Fruit fly (Drosophila melanogaster) whole organism, embryonic: Measurements from ENCODE around the gene Vps8.
A peak's percentile ranks its signal among the peaks of the same experiment; 100 is the strongest.

Experiments used
- Aef1 ChIP-seq: fragments of 200-800 bp; sonication (Bioruptor generic); IDR thresholded peaks from 3 replicates; pipeline ENCODE4 v1.3.6; 2022; ENCODE audit warnings: missing biosample characterization, missing genetic modification characterization
- C15 ChIP-seq: fragments of 200-800 bp; sonication (Bioruptor generic); IDR thresholded peaks from 3 replicates; pipeline ENCODE4 v1.3.6; 2022; ENCODE audit warnings: missing biosample characterization, missing genetic modification characterization
- CG10147 ChIP-seq: fragments of 200-800 bp; sonication (Bioruptor generic); optimal IDR thresholded peaks from 2 replicates; lab custom pipeline; 2019; ENCODE audit warnings: missing biosample characterization, mild to moderate bottlenecking, missing genetic modification characterization, moderate library complexity
- CG12155 ChIP-seq: fragments of 200-800 bp; sonication (Bioruptor generic); optimal IDR thresholded peaks from 3 replicates; lab custom pipeline; 2016; ENCODE audit warnings: missing biosample characterization, missing genetic modification characterization
- CG16863 ChIP-seq: fragments of 200-800 bp; sonication (Bioruptor generic); optimal IDR thresholded peaks from 3 replicates; lab custom pipeline; 2016; ENCODE audit warnings: missing biosample characterization, missing genetic modification characterization
- CG17186 ChIP-seq: fragments of 200-800 bp; sonication (Bioruptor generic); optimal IDR thresholded peaks from 3 replicates; lab custom pipeline; 2017; ENCODE audit warnings: missing biosample characterization, missing genetic modification reagents, missing genetic modification characterization
- CG1792 ChIP-seq: fragments of 200-800 bp; sonication (Bioruptor generic); optimal IDR thresholded peaks from 2 replicates; lab custom pipeline; 2016; ENCODE audit warnings: missing biosample characterization, missing genetic modification characterization
- CG18476 ChIP-seq: fragments of 200-800 bp; sonication (Bioruptor generic); optimal IDR thresholded peaks from 2 replicates; lab custom pipeline; 2016; ENCODE audit warnings: missing biosample characterization, mild to moderate bottlenecking, missing genetic modification characterization
- CG18599 ChIP-seq: fragments of 200-800 bp; sonication (Bioruptor generic); optimal IDR thresholded peaks from 3 replicates; lab custom pipeline; 2017; ENCODE audit warnings: missing biosample characterization, missing genetic modification characterization, mild to moderate bottlenecking, moderate library complexity, missing genetic modification reagents
- CG18764 ChIP-seq: fragments of 200-800 bp; sonication (Bioruptor generic); optimal IDR thresholded peaks from 3 replicates; lab custom pipeline; 2016; ENCODE audit warnings: missing biosample characterization, missing genetic modification characterization
- CG2875 ChIP-seq: fragments of 200-800 bp; sonication (Bioruptor generic); optimal IDR thresholded peaks from 2 replicates; lab custom pipeline; 2017; ENCODE audit warnings: missing biosample characterization, mild to moderate bottlenecking, missing genetic modification characterization, missing genetic modification reagents
- CG30431 ChIP-seq: fragments of 200-800 bp; sonication (Bioruptor generic); optimal IDR thresholded peaks from 2 replicates; lab custom pipeline; 2017; ENCODE audit warnings: missing biosample characterization, missing genetic modification characterization
- CG31224 ChIP-seq: fragments of 200-800 bp; sonication (Bioruptor generic); IDR thresholded peaks from 2 replicates; pipeline ENCODE4 v1.3.6; 2022; ENCODE audit warnings: missing biosample characterization, missing genetic modification characterization
- CG31388 ChIP-seq: fragments of 200-800 bp; sonication (Bioruptor generic); optimal IDR thresholded peaks from 2 replicates; lab custom pipeline; 2016; ENCODE audit warnings: missing biosample characterization, missing genetic modification characterization
- CG4424 ChIP-seq: fragments of 200-800 bp; sonication (Bioruptor generic); optimal IDR thresholded peaks from 3 replicates; lab custom pipeline; 2016; ENCODE audit warnings: missing biosample characterization, missing genetic modification characterization
- CG4730 ChIP-seq: fragments of 200-800 bp; sonication (Bioruptor generic); IDR thresholded peaks from 2 replicates; pipeline ENCODE4 v1.3.6; 2022; ENCODE audit warnings: missing biosample characterization, missing genetic modification characterization
- CG5245 ChIP-seq: fragments of 200-800 bp; sonication (Bioruptor generic); optimal IDR thresholded peaks from 3 replicates; lab custom pipeline; 2016; ENCODE audit warnings: missing biosample characterization, missing genetic modification characterization
- CG6689 ChIP-seq: fragments of 200-800 bp; sonication (Bioruptor generic); IDR thresholded peaks from 2 replicates; pipeline ENCODE4 v1.3.6; 2022; ENCODE audit warnings: missing biosample characterization, missing genetic modification characterization
- CG8478 ChIP-seq: fragments of >200 bp; optimal IDR thresholded peaks from 2 replicates; lab custom pipeline; 2018
- CG9609 ChIP-seq: fragments of 200-800 bp; sonication (Bioruptor generic); optimal IDR thresholded peaks from 3 replicates; lab custom pipeline; 2016; ENCODE audit warnings: missing biosample characterization, missing genetic modification characterization
- Camta ChIP-seq: fragments of 200-800 bp; sonication (Bioruptor generic); optimal IDR thresholded peaks from 2 replicates; lab custom pipeline; 2016; ENCODE audit warnings: missing biosample characterization, missing genetic modification characterization
- H2.0 ChIP-seq: fragments of 200-800 bp; sonication (Bioruptor generic); IDR thresholded peaks from 2 replicates; pipeline ENCODE4 v1.3.6; 2022; ENCODE audit warnings: missing biosample characterization, missing genetic modification characterization
- HLHmδ ChIP-seq: fragments of 200-800 bp; sonication (Bioruptor generic); optimal IDR thresholded peaks from 2 replicates; lab custom pipeline; 2018; ENCODE audit warnings: missing biosample characterization, mild to moderate bottlenecking, missing genetic modification characterization, moderate library complexity
- Hmx ChIP-seq: fragments of 200-800 bp; sonication (Bioruptor generic); optimal IDR thresholded peaks from 2 replicates; lab custom pipeline; 2016; ENCODE audit warnings: missing biosample characterization, missing genetic modification characterization
- NC2α ChIP-seq: fragments of 200-800 bp; sonication (Bioruptor generic); optimal IDR thresholded peaks from 2 replicates; lab custom pipeline; 2016; ENCODE audit warnings: missing biosample characterization, missing genetic modification characterization
- Neu2 ChIP-seq: fragments of 200-800 bp; sonication (Bioruptor generic); optimal IDR thresholded peaks from 3 replicates; lab custom pipeline; 2016; ENCODE audit warnings: missing biosample characterization, missing genetic modification characterization, borderline replicate concordance
- Oli ChIP-seq: fragments of 200-800 bp; sonication (Bioruptor generic); optimal IDR thresholded peaks from 2 replicates; lab custom pipeline; 2018; ENCODE audit warnings: missing biosample characterization, mild to moderate bottlenecking, missing genetic modification characterization, moderate library complexity
- Scr ChIP-seq: fragments of 200-800 bp; sonication (Bioruptor generic); IDR thresholded peaks from 2 replicates; pipeline ENCODE4 v1.3.6; 2022; ENCODE audit warnings: missing biosample characterization, missing genetic modification characterization; ENCODE audit not compliant: partially characterized antibody
- Sox100B ChIP-seq: fragments of 200-800 bp; sonication (Bioruptor generic); optimal IDR thresholded peaks from 3 replicates; lab custom pipeline; 2018; ENCODE audit warnings: missing biosample characterization, mild to moderate bottlenecking, missing genetic modification characterization
- Ssrp ChIP-seq: fragments of 200-800 bp; sonication (Bioruptor generic); optimal IDR thresholded peaks from 2 replicates; lab custom pipeline; 2018; ENCODE audit warnings: missing biosample characterization, mild to moderate bottlenecking, missing genetic modification characterization, moderate library complexity
- abd-A ChIP-seq: fragments of 200-800 bp; sonication (Bioruptor generic); optimal IDR thresholded peaks from 3 replicates; lab custom pipeline; 2019; ENCODE audit warnings: missing biosample characterization, mild to moderate bottlenecking, missing genetic modification characterization, moderate library complexity
- bab2 ChIP-seq: fragments of 200-800 bp; sonication (Bioruptor generic); optimal IDR thresholded peaks from 2 replicates; lab custom pipeline; 2016; ENCODE audit warnings: missing biosample characterization, missing genetic modification characterization
- bigmax ChIP-seq: fragments of 200-800 bp; sonication (Bioruptor generic); optimal IDR thresholded peaks from 2 replicates; lab custom pipeline; 2018; ENCODE audit warnings: missing biosample characterization, mild to moderate bottlenecking, missing genetic modification characterization
- ci ChIP-seq: fragments of 200-800 bp; sonication (Bioruptor generic); IDR thresholded peaks from 3 replicates; pipeline ENCODE4 v1.3.6; 2022; ENCODE audit warnings: missing biosample characterization, missing genetic modification characterization
- dati ChIP-seq: fragments of 200-800 bp; sonication (Bioruptor generic); IDR thresholded peaks from 2 replicates; pipeline ENCODE4 v1.3.6; 2022; ENCODE audit warnings: missing biosample characterization, missing genetic modification characterization
- emc ChIP-seq: fragments of 200-800 bp; sonication (Bioruptor generic); optimal IDR thresholded peaks from 2 replicates; lab custom pipeline; 2016; ENCODE audit warnings: missing biosample characterization, missing genetic modification characterization
- hb ChIP-seq: fragments of 200-800 bp; sonication (Bioruptor generic); IDR thresholded peaks from 3 replicates; pipeline ENCODE4 v1.3.6; 2022; ENCODE audit warnings: missing biosample characterization, missing genetic modification characterization; ENCODE audit not compliant: partially characterized antibody
- kay ChIP-seq: fragments of 200-800 bp; sonication (Bioruptor generic); optimal IDR thresholded peaks from 2 replicates; lab custom pipeline; 2016; ENCODE audit warnings: missing biosample characterization, missing genetic modification characterization
- lbe ChIP-seq: fragments of 200-800 bp; sonication (Bioruptor generic); optimal IDR thresholded peaks from 2 replicates; lab custom pipeline; 2016; ENCODE audit warnings: missing biosample characterization, mild to moderate bottlenecking, missing genetic modification characterization
- lmd ChIP-seq: fragments of 200-800 bp; sonication (Bioruptor generic); IDR thresholded peaks from 2 replicates; pipeline ENCODE4 v1.3.6; 2022; ENCODE audit warnings: missing biosample characterization, missing genetic modification characterization
- luna ChIP-seq: fragments of 200-800 bp; sonication (Bioruptor generic); optimal IDR thresholded peaks from 2 replicates; lab custom pipeline; 2016; ENCODE audit warnings: missing biosample characterization, missing genetic modification characterization
- maf-S ChIP-seq: fragments of 200-800 bp; sonication (Bioruptor generic); optimal IDR thresholded peaks from 2 replicates; lab custom pipeline; 2016; ENCODE audit warnings: missing biosample characterization, missing genetic modification characterization
- p53 ChIP-seq: fragments of 200-800 bp; sonication (Bioruptor generic); optimal IDR thresholded peaks from 2 replicates; lab custom pipeline; 2016; ENCODE audit warnings: missing biosample characterization, missing genetic modification characterization
- pfk ChIP-seq: fragments of 200-800 bp; sonication (Bioruptor generic); optimal IDR thresholded peaks from 2 replicates; lab custom pipeline; 2018; ENCODE audit warnings: missing biosample characterization, mild to moderate bottlenecking, missing genetic modification characterization, moderate library complexity
- pita ChIP-seq: fragments of 200-800 bp; sonication (Bioruptor generic); optimal IDR thresholded peaks from 2 replicates; lab custom pipeline; 2017; ENCODE audit warnings: missing biosample characterization, mild to moderate bottlenecking, missing genetic modification characterization
- pros ChIP-seq: fragments of 200-800 bp; sonication (Bioruptor generic); optimal IDR thresholded peaks from 3 replicates; lab custom pipeline; 2019; ENCODE audit warnings: missing biosample characterization, mild to moderate bottlenecking, missing genetic modification characterization, moderate library complexity
- psq ChIP-seq: fragments of 200-800 bp; sonication (Bioruptor generic); optimal IDR thresholded peaks from 2 replicates; lab custom pipeline; 2017; ENCODE audit warnings: missing biosample characterization, missing genetic modification characterization
- ranshi ChIP-seq: fragments of 200-800 bp; sonication (Bioruptor generic); IDR thresholded peaks from 2 replicates; pipeline ENCODE4 v1.3.6; 2022; ENCODE audit warnings: missing biosample characterization, missing genetic modification characterization
- slou ChIP-seq: fragments of 200-800 bp; sonication (Bioruptor generic); optimal IDR thresholded peaks from 3 replicates; lab custom pipeline; 2016; ENCODE audit warnings: missing biosample characterization, missing genetic modification characterization
- sqz ChIP-seq: fragments of 200-800 bp; sonication (Bioruptor generic); optimal IDR thresholded peaks from 3 replicates; lab custom pipeline; 2018; ENCODE audit warnings: missing biosample characterization, mild to moderate bottlenecking, missing genetic modification characterization
- wdn ChIP-seq: fragments of 200-800 bp; sonication (Bioruptor generic); IDR thresholded peaks from 2 replicates; pipeline ENCODE4 v1.3.6; 2022; ENCODE audit warnings: missing biosample characterization, missing genetic modification characterization
- zen ChIP-seq: fragments of 200-800 bp; sonication (Bioruptor generic); optimal IDR thresholded peaks from 3 replicates; lab custom pipeline; 2018; ENCODE audit warnings: missing biosample characterization, mild to moderate bottlenecking, missing genetic modification characterization, moderate library complexity

Gene Vps8

dm6 chr3L:6488405-6488804 is 6.7 kb downstream of the Vps8 start, which contains the start of the genes CG10147 and Bulli (continued):
- TF ChIP-seq slou = peak; percentile 97
- TF ChIP-seq Neu2 (GFP tag; lab: Kevin White, UChicago) = peak; percentile 75
- TF ChIP-seq abd-A = no peak
- TF ChIP-seq CG6689 = peak; percentile 98
- TF ChIP-seq CG17186 (GFP tag; lab: Kevin White, UChicago) = peak; percentile 82
- peak; percentile 91 for TF ChIP-seq Sox100B (GFP tag; lab: Kevin White, UChicago)
- TF ChIP-seq CG4424 = peak; percentile 99
- TF ChIP-seq C15 = peak; percentile 94
- TF ChIP-seq p53 (GFP tag; lab: Kevin White, UChicago) = no peak
- TF ChIP-seq lmd (GFP tag; lab: Robert Waterston, UW) = peak; percentile 99
- peak; percentile 94 for TF ChIP-seq psq (GFP tag; lab: Kevin White, UChicago)
- peak; percentile 95 for TF ChIP-seq CG18599 (GFP tag; lab: Kevin White, UChicago)
- peak; percentile 98 for TF ChIP-seq CG4730 (GFP tag; lab: Robert Waterston, UW)
- TF ChIP-seq CG8478 (lab: Kevin White, UChicago) = no peak
- peak; percentile 95 for TF ChIP-seq kay
- peak; percentile 97 for TF ChIP-seq CG12155
- TF ChIP-seq pros (GFP tag; lab: Kevin White, UChicago) = peak; percentile 39
- TF ChIP-seq Scr (GFP tag; lab: Robert Waterston, UW) = peak; percentile 97
- TF ChIP-seq CG2875 (GFP tag; lab: Kevin White, UChicago) = peak; percentile 86
- peak; percentile 80 for TF ChIP-seq CG1792
- TF ChIP-seq CG31388 (GFP tag; lab: Kevin White, UChicago) = peak; percentile 95
- peak; percentile 96 for TF ChIP-seq CG31224 (GFP tag; lab: Robert Waterston, UW)
- TF ChIP-seq maf-S (GFP tag; lab: Kevin White, UChicago) = peak; percentile 76
- TF ChIP-seq zen (tag; lab: Kevin White, UChicago) = peak; percentile 99
- TF ChIP-seq lbe (GFP tag; lab: Kevin White, UChicago) = peak; percentile 95
- peak; percentile 60 for TF ChIP-seq bigmax
- TF ChIP-seq Ssrp (tag; lab: Kevin White, UChicago) = peak; percentile 98
- TF ChIP-seq pita (GFP tag; lab: Kevin White, UChicago) = no peak
- TF ChIP-seq bab2 (GFP tag; lab: Kevin White, UChicago) = peak; percentile 96
- no peak for TF ChIP-seq HLHmδ (GFP tag; lab: Kevin White, UChicago)
- peak; percentile 95 for TF ChIP-seq hb (GFP tag; lab: Robert Waterston, UW)
- peak; percentile 51 for TF ChIP-seq pfk (GFP tag; lab: Kevin White, UChicago)
- TF ChIP-seq Aef1 (GFP tag; lab: Robert Waterston, UW) = peak; percentile 99
- TF ChIP-seq wdn (GFP tag; lab: Robert Waterston, UW) = peak; percentile 92
- TF ChIP-seq Camta (GFP tag; lab: Kevin White, UChicago) = peak; percentile 93
- peak; percentile 96 for TF ChIP-seq CG5245 (GFP tag; lab: Kevin White, UChicago)
- peak; percentile 98 for TF ChIP-seq H2.0
- TF ChIP-seq CG18476 = peak; percentile 100
- peak; percentile 96 for TF ChIP-seq Oli (tag; lab: Kevin White, UChicago)
- peak; percentile 86 for TF ChIP-seq emc
- peak; percentile 98 for TF ChIP-seq ci (GFP tag; lab: Robert Waterston, UW)
- peak; percentile 94 for TF ChIP-seq CG9609 (GFP tag; lab: Kevin White, UChicago)
- TF ChIP-seq CG16863 = peak; percentile 92
- peak; percentile 97 for TF ChIP-seq CG18764 (GFP tag; lab: Kevin White, UChicago)
- TF ChIP-seq CG30431 (GFP tag; lab: Kevin White, UChicago) = peak; percentile 96
- TF ChIP-seq Hmx (GFP tag; lab: Kevin White, UChicago) = peak; percentile 92
- TF ChIP-seq ranshi (GFP tag; lab: Robert Waterston, UW) = peak; percentile 99
- peak; percentile 91 for TF ChIP-seq dati
- peak; percentile 99 for TF ChIP-seq CG10147
- TF ChIP-seq luna (GFP tag; lab: Kevin White, UChicago) = peak; percentile 78
- TF ChIP-seq NC2α = peak; percentile 71
- peak; percentile 92 for TF ChIP-seq sqz
